Worm (Caenorhabditis elegans) whole organism, L4/young adult: ENCODE results near the gene T24A6.16.

ENCODE experiments used
- W03F9.2 ChIP-seq: fragments of 150-350 bp; optimal IDR thresholded peaks from 2 replicates; lab custom pipeline; 2014; ENCODE audit warnings: missing biosample characterization, missing genetic modification characterization
- dao-5 ChIP-seq: sonication (generic microtip); optimal IDR thresholded peaks from 2 replicates; lab custom pipeline; 2016; ENCODE audit warnings: missing genotype, missing genetic modification characterization, moderate library complexity, missing compliant biosample characterization
- him-1 ChIP-seq: sonication (generic microtip); optimal IDR thresholded peaks from 2 replicates; lab custom pipeline; 2016; ENCODE audit warnings: missing genotype, missing genetic modification reagents, missing genetic modification characterization, missing compliant biosample characterization

DNA sequence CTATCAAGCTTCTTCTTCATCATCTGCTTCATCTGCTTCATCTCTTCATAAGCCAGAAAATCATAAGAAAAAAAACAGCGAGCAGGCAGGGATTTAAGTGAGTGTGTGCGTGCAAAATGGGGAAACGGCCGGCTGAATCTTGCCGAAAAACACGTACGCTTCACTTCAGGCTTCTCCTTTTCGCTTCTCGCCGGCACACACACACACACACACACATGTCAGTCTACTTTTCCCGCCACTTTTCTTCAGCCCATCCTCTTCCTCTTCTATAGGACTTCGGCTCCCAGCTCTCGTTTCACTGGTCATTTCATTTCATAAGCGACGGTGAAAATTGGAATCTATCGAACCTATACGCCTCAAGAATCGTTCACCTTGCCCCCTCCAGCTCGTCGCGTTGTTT is 16.5 kb upstream of the T24A6.16 start:
- TF ChIP-seq him-1 (tag; lab: Kevin White, UChicago) (no peak), W03F9.2 (tag; lab: Kevin White, UChicago) (no peak), dao-5 (tag; lab: Kevin White, UChicago) (no peak)
